Worm (Caenorhabditis elegans) whole organism, young adult: ENCODE results near the gene mcat-1.

Experiments used
- F22D6.2 ChIP-seq: sonication (generic microtip); optimal IDR thresholded peaks from 2 replicates; lab custom pipeline; 2016; ENCODE audit warnings: mild to moderate bottlenecking, missing genetic modification characterization, missing compliant biosample characterization
- F23B12.7 ChIP-seq: sonication (generic microtip); optimal IDR thresholded peaks from 2 replicates; lab custom pipeline; 2017; ENCODE audit warnings: missing genetic modification characterization, mild to moderate bottlenecking, missing compliant biosample characterization, antibody characterized with exemption, moderate library complexity; ENCODE audit not compliant: insufficient read depth
- ceh-40 ChIP-seq: fragments of 200-800 bp; sonication (Bioruptor generic); IDR thresholded peaks from 2 replicates; pipeline ENCODE4 v1.3.6; 2022; ENCODE audit warnings: missing genetic modification characterization, missing compliant biosample characterization
- chd-7 ChIP-seq: sonication (generic microtip); optimal IDR thresholded peaks from 2 replicates; lab custom pipeline; 2016; ENCODE audit warnings: mild to moderate bottlenecking, missing genetic modification characterization, moderate library complexity, missing compliant biosample characterization
- dpl-1 ChIP-seq: fragments of 150-350 bp; optimal IDR thresholded peaks from 2 replicates; lab custom pipeline; 2014; ENCODE audit warnings: missing biosample characterization, missing genetic modification reagents, missing genetic modification characterization
- let-607 ChIP-seq, 2 experiments: fragments of 200-800 bp in 1 of 2; sonication (Bioruptor generic) in 1 of 2; sonication (generic microtip) in 1 of 2; optimal IDR thresholded peaks; 2 replicates each; lab custom pipeline; 2016 to 2018; ENCODE audit warnings: mild to moderate bottlenecking in 2 of 2, missing compliant biosample characterization in 2 of 2, missing genetic modification characterization in 2 of 2, moderate library complexity in 2 of 2, missing genotype in 1 of 2
- lin-35 ChIP-seq, 3 experiments: fragments of 150-350 bp in 2 of 3; sonication (generic microtip) in 1 of 3; optimal IDR thresholded peaks; 2 replicates each; lab custom pipeline; 2014 to 2018; ENCODE audit warnings: missing biosample characterization in 3 of 3, missing genetic modification characterization in 3 of 3, missing genetic modification reagents in 3 of 3
- pha-4 ChIP-seq: fragments of 150-350 bp; sonication (generic microtip); optimal IDR thresholded peaks from 2 replicates; lab custom pipeline; 2014; ENCODE audit warnings: missing biosample characterization, missing genetic modification reagents, missing genetic modification characterization
- snpc-4 ChIP-seq, 5 experiments: fragments of 150-350 bp in 1 of 5; sonication (generic microtip) in 4 of 5; optimal IDR thresholded peaks; 2 replicates each; lab custom pipeline; 2014 to 2018; ENCODE audit warnings: missing genetic modification characterization in 5 of 5, missing biosample characterization in 3 of 5, antibody characterized with exemption in 2 of 5, mild to moderate bottlenecking in 2 of 5, missing compliant biosample characterization in 2 of 5, missing genotype in 2 of 5, moderate library complexity in 2 of 5, missing genetic modification reagents in 1 of 5

- TF ChIP-seq pha-4 (no peak), chd-7 (no peak), ceh-40 (no peak), snpc-4 (GFP tag; optimal IDR thresholded peaks at IDR 0.05; lab: Kevin White, UChicago) (no peak), snpc-4 (tag; optimal IDR thresholded peaks at IDR 0.05; lab: Kevin White, UChicago) (peak in 2 of 4 experiments; percentile 4 to 37), F23B12.7 (tag; lab: Kevin White, UChicago) (no peak), F22D6.2 (tag; lab: Kevin White, UChicago) (no peak), dpl-1 (GFP tag; lab: Kevin White, UChicago) (peak; percentile 17), lin-35 (GFP tag; optimal IDR thresholded peaks at IDR 0.05; lab: Kevin White, UChicago) (peak in 1 of 3 experiments; percentile 57), let-607 (tag; optimal IDR thresholded peaks at IDR 0.05; lab: Kevin White, UChicago) (peak in 1 of 2 experiments; percentile 19)
Observed at ce11 chrII:43640-44039, 47.7 kb downstream of the mcat-1 start, which contains the start of gene nfyc-1.
